Fruit fly (Drosophila melanogaster): ENCODE measurements around the gene Mdr65.

Gene Mdr65

dm6 chr3L:6285412-6285811 is 39.9 kb upstream of the Mdr65 start (continued):
- TF ChIP-seq CG9139 (GFP tag; optimal IDR thresholded peaks at IDR 0.05) (peak; percentile 4), CG8119 (GFP tag; IDR thresholded peaks at IDR 0.05) (peak; percentile 69; the same call in 2 of the 3 replicates), salr (GFP tag; optimal IDR thresholded peaks at IDR 0.05) (peak in 1 of 2 experiments; percentile 46), Eip78C (GFP tag) (peak; percentile 83), CG10631 (GFP tag; optimal IDR thresholded peaks at IDR 0.05) (peak; percentile 29), pdm3 (GFP tag; optimal IDR thresholded peaks at IDR 0.05) (peak; percentile 70), CG16779 (tag; optimal IDR thresholded peaks at IDR 0.05) (peak; percentile 8), dac (GFP tag; optimal IDR thresholded peaks at IDR 0.05) (no peak), CG11902 (GFP tag; optimal IDR thresholded peaks at IDR 0.05) (peak; percentile 25), Met (GFP tag; optimal IDR thresholded peaks at IDR 0.05) (peak; percentile 52), svp (GFP tag) (peak; percentile 86), Hr39 (GFP tag; optimal IDR thresholded peaks at IDR 0.05) (peak; percentile 38), fd85E (GFP tag; optimal IDR thresholded peaks at IDR 0.05) (no peak)

DNA sequence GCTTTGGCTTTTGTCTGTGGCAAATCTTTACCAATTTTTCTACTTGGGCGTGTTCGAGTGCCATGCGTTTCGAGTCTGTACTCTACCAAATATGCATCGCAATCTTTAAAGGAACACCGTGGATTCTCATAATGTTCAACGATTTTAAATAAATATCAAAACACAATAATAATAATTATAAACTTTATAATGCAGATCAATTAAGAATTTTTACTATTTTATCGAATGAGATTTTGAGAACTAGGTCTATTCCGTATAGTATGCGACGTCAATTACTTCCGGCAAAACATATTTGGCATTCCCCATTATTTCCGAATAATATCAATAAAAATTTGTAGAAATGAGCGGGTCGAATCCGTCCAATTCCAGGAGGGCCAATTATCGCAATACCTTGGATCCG is 29.9 kb upstream of the Mdr65 start, which contains the start of gene CG43168:
CG43168 (plus strand) TSS at position 301 of the 400 bp plus-strand sequence.
- TF ChIP-seq Eip78C (GFP tag) (peak; percentile 25), Sox102F (GFP tag; optimal IDR thresholded peaks at IDR 0.05) (no peak)

DNA sequence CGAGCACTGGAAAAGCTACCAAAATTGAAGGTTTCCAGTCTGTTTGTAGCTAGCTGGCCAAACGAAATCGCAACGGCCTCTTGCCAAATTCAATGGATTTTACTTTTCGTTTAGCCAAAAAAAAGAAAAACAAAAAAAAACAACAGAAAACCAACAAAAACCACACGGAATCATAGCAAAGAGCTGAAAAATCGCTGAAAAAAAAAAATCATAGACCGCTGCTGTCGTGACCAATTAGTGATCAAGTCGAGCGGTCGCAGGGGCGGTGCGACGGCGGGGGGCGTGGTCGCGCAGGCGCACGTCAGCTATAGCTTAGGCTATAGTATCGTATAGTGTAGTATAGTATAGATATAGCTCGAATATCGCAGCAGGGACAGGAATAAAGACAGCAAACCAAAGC is 29.4 kb upstream of the Mdr65 start:
- TF ChIP-seq CG15336 (GFP tag; IDR thresholded peaks at IDR 0.05) = peak; percentile 86
- no peak for TF ChIP-seq CG10631 (GFP tag; optimal IDR thresholded peaks at IDR 0.05)
- TF ChIP-seq CG6163 (GFP tag; IDR thresholded peaks at IDR 0.05) = peak; percentile 32; the same call in 1 of the 3 replicates
- no peak for TF ChIP-seq CG8632 (GFP tag; optimal IDR thresholded peaks at IDR 0.05)
- TF ChIP-seq CG8119 (GFP tag; IDR thresholded peaks at IDR 0.05) = peak; percentile 88
- TF ChIP-seq spab (GFP tag; optimal IDR thresholded peaks at IDR 0.05) = no peak
- TF ChIP-seq Lpt (GFP tag; optimal IDR thresholded peaks at IDR 0.05) = peak; percentile 64
- peak; percentile 3 for TF ChIP-seq Hr38 (GFP tag; optimal IDR thresholded peaks at IDR 0.05)
- peak; percentile 55 for TF ChIP-seq Eip78C (GFP tag)
- TF ChIP-seq acj6 (GFP tag; optimal IDR thresholded peaks at IDR 0.05) = no peak
- peak; percentile 15 for TF ChIP-seq CG32006 (GFP tag; optimal IDR thresholded peaks at IDR 0.05)
- TF ChIP-seq fd59A (GFP tag; optimal IDR thresholded peaks at IDR 0.05) = no peak
- TF ChIP-seq CG6276 (GFP tag; optimal IDR thresholded peaks at IDR 0.05) = peak; percentile 3
- no peak for TF ChIP-seq pdm3 (GFP tag; optimal IDR thresholded peaks at IDR 0.05)
- no peak for TF ChIP-seq Sox102F (GFP tag; optimal IDR thresholded peaks at IDR 0.05)
- TF ChIP-seq CG11294 (GFP tag; IDR thresholded peaks at IDR 0.05) = peak; percentile 40; the same call in 1 of the 2 replicates
- TF ChIP-seq net (GFP tag; optimal IDR thresholded peaks at IDR 0.05) = peak; percentile 53
- TF ChIP-seq CG1621 (tag; optimal IDR thresholded peaks at IDR 0.05) = no peak
- peak; percentile 78 for TF ChIP-seq eg (GFP tag; IDR thresholded peaks at IDR 0.05)

DNA sequence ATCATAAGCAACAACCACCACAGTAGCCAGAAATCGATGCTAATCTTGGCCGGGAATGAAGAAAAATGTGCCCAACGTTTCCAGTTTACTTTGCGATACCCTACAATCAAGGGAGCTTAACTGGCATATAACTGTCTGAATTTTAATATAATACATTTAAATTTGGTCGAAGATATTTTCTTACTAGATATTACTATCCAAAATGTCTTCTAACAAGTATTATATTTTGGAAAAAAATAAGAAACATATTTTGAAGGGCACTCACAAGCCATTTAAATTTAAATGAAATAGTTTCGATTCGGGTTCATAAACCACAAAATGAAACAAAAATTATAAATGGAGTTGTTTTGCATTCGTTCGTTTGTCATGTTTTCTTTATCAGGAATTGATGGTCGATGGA is 24.7 kb upstream of the Mdr65 start:
- TF ChIP-seq CG1621 (tag; optimal IDR thresholded peaks at IDR 0.05) = no peak
- peak; percentile 13 for TF ChIP-seq CG11762 (GFP tag; optimal IDR thresholded peaks at IDR 0.05; ENCODE audit: insufficient read depth)
- no peak for TF ChIP-seq Lpt (GFP tag; optimal IDR thresholded peaks at IDR 0.05)
- TF ChIP-seq CG6808 (GFP tag; optimal IDR thresholded peaks at IDR 0.05) = no peak
- TF ChIP-seq ss (GFP tag; optimal IDR thresholded peaks at IDR 0.05) = peak in 1 of 2 experiments; percentile 31
- peak; percentile 42 for TF ChIP-seq cyc (GFP tag; optimal IDR thresholded peaks at IDR 0.05)
- TF ChIP-seq CG3919 (GFP tag; optimal IDR thresholded peaks at IDR 0.05) = peak; percentile 57
- TF ChIP-seq vri (GFP tag; optimal IDR thresholded peaks at IDR 0.05) = peak; percentile 10
- peak; percentile 16 for TF ChIP-seq dsx (GFP tag; optimal IDR thresholded peaks at IDR 0.05; ENCODE audit: poor library complexity, severe bottlenecking)
- TF ChIP-seq CG6854 (GFP tag; optimal IDR thresholded peaks at IDR 0.05) = no peak
- TF ChIP-seq achi (GFP tag; optimal IDR thresholded peaks at IDR 0.05) = peak; percentile 38
- TF ChIP-seq fd59A (GFP tag; optimal IDR thresholded peaks at IDR 0.05) = no peak
- TF ChIP-seq CG8119 (GFP tag; IDR thresholded peaks at IDR 0.05) = no peak
- peak; percentile 65 for TF ChIP-seq CG8632 (GFP tag; optimal IDR thresholded peaks at IDR 0.05)
- TF ChIP-seq CG32006 (GFP tag; optimal IDR thresholded peaks at IDR 0.05) = no peak
- TF ChIP-seq lz (GFP tag; optimal IDR thresholded peaks at IDR 0.05) = peak; percentile 30
- TF ChIP-seq Eip75B (GFP tag; optimal IDR thresholded peaks at IDR 0.05) = peak; percentile 43
- peak; percentile 50 for TF ChIP-seq Sox102F (GFP tag; optimal IDR thresholded peaks at IDR 0.05)
- TF ChIP-seq eg (GFP tag; IDR thresholded peaks at IDR 0.05) = no peak
- peak; percentile 11 for TF ChIP-seq spab (GFP tag; optimal IDR thresholded peaks at IDR 0.05)
- TF ChIP-seq Blimp-1 (GFP tag; optimal IDR thresholded peaks at IDR 0.05) = no peak
- peak; percentile 57 for TF ChIP-seq acj6 (GFP tag; optimal IDR thresholded peaks at IDR 0.05)
- peak; percentile 26; the same call in 1 of the 2 replicates for TF ChIP-seq CG15336 (GFP tag; IDR thresholded peaks at IDR 0.05)
- TF ChIP-seq CG11902 (GFP tag; optimal IDR thresholded peaks at IDR 0.05) = peak; percentile 35
- TF ChIP-seq salr (GFP tag; optimal IDR thresholded peaks at IDR 0.05) = no peak
- peak; percentile 54 for TF ChIP-seq Smox (GFP tag; optimal IDR thresholded peaks at IDR 0.05)
- peak; percentile 40 for TF ChIP-seq CG8319 (GFP tag; optimal IDR thresholded peaks at IDR 0.05)
- peak; percentile 83 for TF ChIP-seq svp (GFP tag)
- TF ChIP-seq CG6792 (GFP tag; optimal IDR thresholded peaks at IDR 0.05) = peak; percentile 70
- no peak for TF ChIP-seq Hr4 (GFP tag; optimal IDR thresholded peaks at IDR 0.05)

Data from whole organism, prepupa.